Worm (Caenorhabditis elegans) whole organism, L1 larva: ENCODE results near the gene acdh-2.

Source experiments
- F16B12.6 ChIP-seq: fragments of 150-350 bp; optimal IDR thresholded peaks from 2 replicates; lab custom pipeline; 2014; ENCODE audit warnings: missing biosample characterization, missing genetic modification characterization
- Y116A8C.19 ChIP-seq: sonication (generic microtip); optimal IDR thresholded peaks from 2 replicates; lab custom pipeline; 2016; ENCODE audit warnings: missing compliant biosample characterization, missing genetic modification characterization, borderline replicate concordance
- alr-1 ChIP-seq: fragments of 200-800 bp; sonication (Bioruptor generic); optimal IDR thresholded peaks from 2 replicates; lab custom pipeline; 2018; ENCODE audit warnings: borderline replicate concordance, mild to moderate bottlenecking, missing genetic modification characterization, missing compliant biosample characterization
- blmp-1 ChIP-seq: fragments of 150-350 bp; optimal IDR thresholded peaks from 2 replicates; lab custom pipeline; 2014; ENCODE audit warnings: missing biosample characterization, missing genetic modification characterization
- ceh-8 ChIP-seq: fragments of 200-800 bp; sonication (Bioruptor generic); optimal IDR thresholded peaks from 2 replicates; lab custom pipeline; 2018; ENCODE audit warnings: mild to moderate bottlenecking, missing genetic modification characterization, moderate library complexity, missing compliant biosample characterization
- ceh-82 ChIP-seq, 3 experiments: fragments of 150-350 bp in 1 of 3; sonication (generic microtip) in 2 of 3; optimal IDR thresholded peaks; 2 replicates each; lab custom pipeline; 2014 to 2017; ENCODE audit warnings: missing biosample characterization in 3 of 3, missing genetic modification characterization in 3 of 3
- ceh-88 ChIP-seq: fragments of 200-800 bp; sonication (Bioruptor generic); IDR thresholded peaks from 2 replicates; pipeline ENCODE4 v1.3.6; 2022; ENCODE audit warnings: missing genetic modification characterization, missing compliant biosample characterization
- ceh-90 ChIP-seq: sonication (generic microtip); optimal IDR thresholded peaks from 2 replicates; lab custom pipeline; 2016; ENCODE audit warnings: missing genetic modification characterization, missing compliant biosample characterization
- ces-1 ChIP-seq: fragments of 150-350 bp; optimal IDR thresholded peaks from 2 replicates; lab custom pipeline; 2014; ENCODE audit warnings: missing biosample characterization, missing genetic modification reagents, missing genetic modification characterization
- dpl-1 ChIP-seq, 3 experiments: fragments of 150-350 bp in 2 of 3; sonication (generic microtip) in 1 of 3; optimal IDR thresholded peaks; 2 replicates each; lab custom pipeline; 2014 to 2017; ENCODE audit warnings: missing biosample characterization in 3 of 3, missing genetic modification characterization in 3 of 3, missing genetic modification reagents in 3 of 3
- dsc-1 ChIP-seq: sonication (generic microtip); optimal IDR thresholded peaks from 2 replicates; lab custom pipeline; 2016; ENCODE audit warnings: mild to moderate bottlenecking, missing genetic modification characterization, missing compliant biosample characterization
- efl-1 ChIP-seq, 4 experiments: fragments of 150-350 bp; optimal IDR thresholded peaks in 3 of 4; peaks in 1 of 4; 1 replicate in 1 of 4; 2 replicates in 3 of 4; lab custom pipeline; 2014; ENCODE audit warnings: missing biosample characterization in 2 of 4, missing genetic modification characterization in 2 of 4, missing genetic modification reagents in 2 of 4
- egl-13 ChIP-seq: sonication (generic microtip); optimal IDR thresholded peaks from 2 replicates; lab custom pipeline; 2016; ENCODE audit warnings: missing genotype, missing genetic modification reagents, missing genetic modification characterization, missing compliant biosample characterization
- elt-2 ChIP-seq: sonication (generic microtip); optimal IDR thresholded peaks from 2 replicates; lab custom pipeline; 2016; ENCODE audit warnings: missing genetic modification characterization, mild to moderate bottlenecking, inconsistent platforms, missing compliant biosample characterization, missing genetic modification reagents
- elt-3 ChIP-seq, 6 experiments: fragments of 150-350 bp in 1 of 6; sonication (generic microtip); optimal IDR thresholded peaks; 2 replicates each; lab custom pipeline; 2017 to 2018; ENCODE audit warnings: missing biosample characterization in 6 of 6, missing genetic modification characterization in 6 of 6, inconsistent platforms in 1 of 6
- ets-5 ChIP-seq: fragments of 200-800 bp; sonication (Bioruptor generic); IDR thresholded peaks from 2 replicates; pipeline ENCODE4 v1.3.6; 2022; ENCODE audit warnings: missing genetic modification characterization, missing compliant biosample characterization
- fkh-4 ChIP-seq: sonication (generic microtip); optimal IDR thresholded peaks from 2 replicates; lab custom pipeline; 2016; ENCODE audit warnings: missing compliant biosample characterization, missing genetic modification characterization, borderline replicate concordance
- fos-1 ChIP-seq: fragments of 150-350 bp; optimal IDR thresholded peaks from 2 replicates; lab custom pipeline; 2014; ENCODE audit warnings: missing biosample characterization, missing genetic modification characterization
- grh-1 ChIP-seq: fragments of 200-800 bp; sonication (Bioruptor generic); IDR thresholded peaks from 2 replicates; pipeline ENCODE4 v1.3.6; 2022; ENCODE audit warnings: missing genetic modification reagents, missing genetic modification characterization, missing compliant biosample characterization
- hlh-17 ChIP-seq: fragments of 200-800 bp; sonication (Bioruptor generic); optimal IDR thresholded peaks from 2 replicates; lab custom pipeline; 2018; ENCODE audit warnings: missing genetic modification characterization, mild to moderate bottlenecking, missing compliant biosample characterization, moderate library complexity, borderline replicate concordance
- irx-1 ChIP-seq: sonication (generic microtip); optimal IDR thresholded peaks from 2 replicates; lab custom pipeline; 2016; ENCODE audit warnings: missing genetic modification characterization, missing compliant biosample characterization
- jun-1 ChIP-seq: fragments of 150-350 bp; optimal IDR thresholded peaks from 2 replicates; lab custom pipeline; 2014; ENCODE audit warnings: missing biosample characterization, missing genetic modification reagents, missing genetic modification characterization
- lin-13 ChIP-seq: fragments of 150-350 bp; optimal IDR thresholded peaks from 2 replicates; lab custom pipeline; 2014; ENCODE audit warnings: missing biosample characterization, missing genetic modification reagents, missing genetic modification characterization
- lin-14 ChIP-seq: fragments of 200-800 bp; sonication (Bioruptor generic); optimal IDR thresholded peaks from 2 replicates; lab custom pipeline; 2018; ENCODE audit warnings: mild to moderate bottlenecking, missing genetic modification characterization, moderate library complexity, missing compliant biosample characterization
- lir-3 ChIP-seq: sonication (generic microtip); optimal IDR thresholded peaks from 2 replicates; lab custom pipeline; 2016; ENCODE audit warnings: mild to moderate bottlenecking, missing genetic modification characterization, moderate library complexity, missing compliant biosample characterization; ENCODE audit not compliant: poor library complexity
- lsy-2 ChIP-seq, 2 experiments: fragments of 150-350 bp; optimal IDR thresholded peaks; 2 replicates each; lab custom pipeline; 2014; ENCODE audit warnings: missing biosample characterization in 2 of 2, missing genetic modification characterization in 2 of 2
- mab-9 ChIP-seq: fragments of 200-800 bp; sonication (Bioruptor generic); IDR thresholded peaks from 2 replicates; pipeline ENCODE4 v1.3.6; 2022; ENCODE audit warnings: missing genetic modification reagents, missing genetic modification characterization, missing compliant biosample characterization
- mef-2 ChIP-seq: fragments of 150-350 bp; optimal IDR thresholded peaks from 2 replicates; lab custom pipeline; 2014; ENCODE audit warnings: missing biosample characterization, missing genetic modification characterization
- mep-1 ChIP-seq: fragments of 150-350 bp; optimal IDR thresholded peaks from 2 replicates; lab custom pipeline; 2014; ENCODE audit warnings: missing biosample characterization, missing genetic modification characterization
- nhr-12 ChIP-seq: sonication (generic microtip); optimal IDR thresholded peaks from 2 replicates; lab custom pipeline; 2017; ENCODE audit warnings: missing biosample characterization, missing genetic modification characterization
- nhr-237 ChIP-seq: fragments of 150-350 bp; optimal IDR thresholded peaks from 2 replicates; lab custom pipeline; 2014; ENCODE audit warnings: missing biosample characterization, missing genetic modification characterization
- nhr-47 ChIP-seq: sonication (generic microtip); optimal IDR thresholded peaks from 2 replicates; lab custom pipeline; 2016; ENCODE audit warnings: mild to moderate bottlenecking, missing genetic modification characterization, moderate library complexity, missing compliant biosample characterization
- nhr-77 ChIP-seq: fragments of 150-350 bp; optimal IDR thresholded peaks from 2 replicates; lab custom pipeline; 2014; ENCODE audit warnings: missing biosample characterization, missing genetic modification characterization
- nhr-84 ChIP-seq: sonication (generic microtip); optimal IDR thresholded peaks from 2 replicates; lab custom pipeline; 2017; ENCODE audit warnings: missing biosample characterization, missing genetic modification characterization
- pag-3 ChIP-seq: sonication (generic microtip); optimal IDR thresholded peaks from 2 replicates; lab custom pipeline; 2017; ENCODE audit warnings: missing genetic modification characterization, mild to moderate bottlenecking, missing compliant biosample characterization, antibody characterized with exemption, borderline replicate concordance; ENCODE audit not compliant: insufficient read depth
- pax-3 ChIP-seq: fragments of 200-800 bp; sonication (Bioruptor generic); optimal IDR thresholded peaks from 2 replicates; lab custom pipeline; 2018; ENCODE audit warnings: mild to moderate bottlenecking, missing genetic modification characterization, moderate library complexity, missing compliant biosample characterization
- rnt-1 ChIP-seq: sonication (generic microtip); optimal IDR thresholded peaks from 2 replicates; lab custom pipeline; 2016; ENCODE audit warnings: mild to moderate bottlenecking, missing genetic modification characterization, moderate library complexity, missing compliant biosample characterization
- skn-1 ChIP-seq: fragments of 150-350 bp; optimal IDR thresholded peaks from 2 replicates; lab custom pipeline; 2014; ENCODE audit warnings: missing biosample characterization, missing genetic modification characterization
- snpc-4 ChIP-seq: fragments of 150-350 bp; optimal IDR thresholded peaks from 2 replicates; lab custom pipeline; 2014; ENCODE audit warnings: missing biosample characterization, missing genetic modification characterization
- snu-23 ChIP-seq: sonication (generic microtip); optimal IDR thresholded peaks from 2 replicates; lab custom pipeline; 2016; ENCODE audit warnings: missing genetic modification characterization, missing compliant biosample characterization
- sox-4 ChIP-seq: sonication (generic microtip); optimal IDR thresholded peaks from 2 replicates; lab custom pipeline; 2016; ENCODE audit warnings: missing genetic modification characterization, missing compliant biosample characterization
- unc-130 ChIP-seq: fragments of 150-350 bp; optimal IDR thresholded peaks from 2 replicates; lab custom pipeline; 2017; ENCODE audit warnings: missing biosample characterization, missing genetic modification characterization, inconsistent platforms
- unc-86 ChIP-seq: sonication (generic microtip); optimal IDR thresholded peaks from 2 replicates; lab custom pipeline; 2016; ENCODE audit warnings: missing genetic modification characterization, missing compliant biosample characterization
- vab-15 ChIP-seq: sonication (generic microtip); optimal IDR thresholded peaks from 2 replicates; lab custom pipeline; 2017; ENCODE audit warnings: missing genotype, mild to moderate bottlenecking, missing genetic modification characterization, missing compliant biosample characterization
- xbp-1 ChIP-seq: sonication (generic microtip); optimal IDR thresholded peaks from 2 replicates; lab custom pipeline; 2016; ENCODE audit warnings: missing genetic modification characterization, missing compliant biosample characterization
- zag-1 ChIP-seq: fragments of 150-350 bp; optimal IDR thresholded peaks from 2 replicates; lab custom pipeline; 2014; ENCODE audit warnings: missing biosample characterization, missing genetic modification characterization
- zip-4 ChIP-seq: fragments of 200-800 bp; sonication (Bioruptor generic); optimal IDR thresholded peaks from 2 replicates; lab custom pipeline; 2018; ENCODE audit warnings: mild to moderate bottlenecking, missing genetic modification characterization, moderate library complexity, missing compliant biosample characterization

The acdh-2 gene

DNA sequence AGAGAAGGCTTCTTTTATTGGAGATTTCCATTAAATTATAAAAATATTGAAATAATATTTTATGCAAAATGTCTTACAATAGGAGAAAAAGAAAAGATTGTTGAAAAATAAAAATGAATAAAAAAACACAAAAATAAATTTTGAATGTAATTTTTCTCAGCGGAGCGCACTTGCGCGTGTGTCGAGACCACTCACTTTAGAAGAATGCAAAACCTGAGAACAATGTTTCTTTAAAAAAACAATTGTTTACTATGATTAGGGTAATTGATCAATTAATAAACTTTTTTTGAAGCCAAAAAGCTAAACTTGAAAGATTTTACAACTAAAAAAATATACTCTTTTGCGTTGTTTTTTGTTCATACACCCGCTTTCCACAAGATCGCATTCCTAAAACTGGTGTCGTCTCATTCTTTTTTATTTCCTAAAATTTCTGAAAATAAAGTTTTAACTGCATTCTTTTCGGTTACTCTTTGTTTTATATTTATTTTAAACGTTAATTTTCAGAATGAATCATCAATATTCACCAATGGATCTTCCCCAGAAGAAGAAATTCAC lies 47.0 kb upstream of the acdh-2 start, which contains the start of gene ttc-4 (continued):
- TF ChIP-seq nhr-77 (tag; lab: Kevin White, UChicago) (peak; percentile 34), blmp-1 (peak; percentile 28), nhr-237 (tag; lab: Kevin White, UChicago) (no peak), grh-1 (GFP tag; lab: Robert Waterston, UW) (no peak), alr-1 (tag; lab: Kevin White, UChicago) (no peak), efl-1 (optimal IDR thresholded peaks at IDR 0.05; lab: Kevin White, UChicago) (peak; percentile 50 to 59), efl-1 (GFP tag; optimal IDR thresholded peaks at IDR 0.05 in 1 of 2; lab: Kevin White, UChicago) (peak; percentile 1 to 58), rnt-1 (tag; lab: Kevin White, UChicago) (peak; percentile 19), fkh-4 (tag; lab: Kevin White, UChicago) (no peak), lsy-2 (tag; optimal IDR thresholded peaks at IDR 0.05; lab: Kevin White, UChicago) (peak; percentile 5 to 82), F16B12.6 (tag; lab: Kevin White, UChicago) (peak; percentile 12), lir-3 (peak; percentile 63), ceh-82 (tag; optimal IDR thresholded peaks at IDR 0.05; lab: Kevin White, UChicago) (peak in 2 of 3 experiments; percentile 1), snu-23 (GFP tag; lab: Kevin White, UChicago) (peak; percentile 49), nhr-47 (tag; lab: Kevin White, UChicago) (peak; percentile 43), ceh-88 (GFP tag; lab: Robert Waterston, UW) (no peak)

DNA sequence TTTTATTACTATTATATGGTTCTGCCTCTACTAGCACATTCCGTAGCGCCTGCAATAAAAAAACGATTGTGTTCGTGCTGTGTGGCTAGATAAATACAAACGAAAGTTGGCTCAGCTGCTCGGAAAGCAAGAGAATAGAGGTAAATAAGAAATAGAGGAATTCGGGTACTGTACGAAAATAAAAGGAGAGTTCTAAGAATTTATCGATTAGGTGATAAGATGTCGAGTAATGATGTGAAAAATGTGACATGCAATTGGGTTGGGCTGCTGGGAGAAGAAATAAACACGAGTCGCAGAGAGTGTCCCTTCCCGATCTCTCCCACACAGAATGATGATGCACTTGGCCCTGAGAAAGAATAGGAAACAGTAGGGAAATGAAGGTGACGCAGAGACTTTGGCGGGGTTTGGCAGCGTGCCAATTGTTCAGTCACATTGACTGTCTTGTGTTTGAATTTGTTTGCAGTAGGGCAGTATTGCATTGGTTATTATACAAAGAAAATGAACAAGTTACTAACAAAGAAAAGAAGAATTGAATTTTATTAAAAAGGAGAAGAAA lies 46.2 kb upstream of the acdh-2 start, which contains the start of gene cdc-14:
TSS of gene cdc-14 (minus strand) at position 51 of the 556 bp plus-strand sequence.
- TF ChIP-seq ces-1 (GFP tag; lab: Kevin White, UChicago) = no peak
- peak in 2 of 6 experiments; percentile 39 to 73 for TF ChIP-seq elt-3 (tag; optimal IDR thresholded peaks at IDR 0.05; lab: Kevin White, UChicago)
- TF ChIP-seq fos-1 (tag; lab: Kevin White, UChicago) = peak; percentile 28
- peak; percentile 18 for TF ChIP-seq nhr-237 (tag; lab: Kevin White, UChicago)
- TF ChIP-seq alr-1 (tag; lab: Kevin White, UChicago) = no peak
- TF ChIP-seq nhr-77 (tag; lab: Kevin White, UChicago) = peak; percentile 59
- TF ChIP-seq dpl-1 (GFP tag; optimal IDR thresholded peaks at IDR 0.05; lab: Kevin White, UChicago) = peak; percentile 72 to 81 (median 77)
- TF ChIP-seq elt-2 (tag; lab: Kevin White, UChicago) = peak; percentile 33
- TF ChIP-seq Y116A8C.19 (tag; lab: Kevin White, UChicago) = no peak
- TF ChIP-seq nhr-12 (tag; lab: Kevin White, UChicago) = no peak
- TF ChIP-seq ets-5 (GFP tag; lab: Robert Waterston, UW) = no peak
- peak; percentile 84 for TF ChIP-seq mep-1
- no peak for TF ChIP-seq egl-13 (tag; lab: Kevin White, UChicago)
- peak; percentile 87 for TF ChIP-seq unc-130 (tag; lab: Kevin White, UChicago)
- TF ChIP-seq zag-1 (tag; lab: Kevin White, UChicago) = no peak
- TF ChIP-seq pax-3 (tag; lab: Kevin White, UChicago) = no peak
- TF ChIP-seq snu-23 (GFP tag; lab: Kevin White, UChicago) = peak; percentile 92
- peak; percentile 39 for TF ChIP-seq F16B12.6 (tag; lab: Kevin White, UChicago)
- TF ChIP-seq unc-86 (tag; lab: Kevin White, UChicago) = no peak
- TF ChIP-seq sox-4 (tag; lab: Kevin White, UChicago) = no peak
- no peak for TF ChIP-seq ceh-90 (tag; lab: Kevin White, UChicago)
- peak; percentile 96 for TF ChIP-seq lin-14
- 0 out of 2 replicates have a peak, but pooled peaks have one; percentile 28 for TF ChIP-seq mab-9 (GFP tag; lab: Robert Waterston, UW)
- no peak for TF ChIP-seq hlh-17 (GFP tag; lab: Kevin White, UChicago)
- TF ChIP-seq vab-15 (tag; lab: Kevin White, UChicago) = peak; percentile 56
- peak; percentile 81 for TF ChIP-seq snpc-4 (tag; lab: Kevin White, UChicago)
- no peak for TF ChIP-seq zip-4
- peak; percentile 98 for TF ChIP-seq pag-3
- TF ChIP-seq irx-1 (tag; lab: Kevin White, UChicago) = no peak
- TF ChIP-seq fkh-4 (tag; lab: Kevin White, UChicago) = no peak
- TF ChIP-seq skn-1 (tag; lab: Kevin White, UChicago) = peak; percentile 63
- peak; percentile 57 for TF ChIP-seq xbp-1 (tag; lab: Kevin White, UChicago)
- TF ChIP-seq mef-2 (tag; lab: Kevin White, UChicago) = no peak
- peak; percentile 72 for TF ChIP-seq lin-13 (GFP tag; lab: Kevin White, UChicago)
- no peak for TF ChIP-seq ceh-8 (GFP tag; lab: Kevin White, UChicago)
- no peak for TF ChIP-seq dsc-1
- TF ChIP-seq nhr-84 (tag; lab: Kevin White, UChicago) = no peak
- no peak for TF ChIP-seq jun-1 (tag; lab: Kevin White, UChicago)
- peak; percentile 64 for TF ChIP-seq blmp-1
